Worm (Caenorhabditis elegans): ENCODE data around the gene Y62F5A.9.
A peak's percentile ranks its signal among the peaks of the same experiment; 100 is the strongest.

Y62F5A.9 gene

ce11 chrII:11521300-11521699, 17.3 kb downstream of the Y62F5A.9 start, which contains the start of gene Y62F5A.10:
TSS of gene Y62F5A.10 (plus strand) at chrII:11521600.
- TF ChIP-seq vab-7 (GFP tag; IDR thresholded peaks at IDR 0.05) (no peak), tag-97 (GFP tag; IDR thresholded peaks at IDR 0.05) (no peak), lin-15B (tag; optimal IDR thresholded peaks at IDR 0.05) (no peak), daf-19 (GFP tag; conservative IDR thresholded peaks at IDR 0.05) (no peak), nhr-77 (tag; optimal IDR thresholded peaks at IDR 0.05) (no peak), gei-8 (GFP tag; optimal IDR thresholded peaks at IDR 0.05) (no peak), jun-1 (tag; optimal IDR thresholded peaks at IDR 0.05) (no peak), nhr-76 (tag; optimal IDR thresholded peaks at IDR 0.05) (no peak), nhr-41 (GFP tag; IDR thresholded peaks at IDR 0.05) (no peak), lin-1 (GFP tag; IDR thresholded peaks at IDR 0.05) (no peak), egl-43 (GFP tag; IDR thresholded peaks at IDR 0.05) (no peak), madf-9 (GFP tag; conservative IDR thresholded peaks at IDR 0.05) (no peak), saeg-2 (GFP tag; IDR thresholded peaks at IDR 0.05) (no peak), dpl-1 (GFP tag; optimal IDR thresholded peaks at IDR 0.05) (no peak), D1046.2 (GFP tag; IDR thresholded peaks at IDR 0.05) (no peak)

- TF ChIP-seq nhr-102 (tag; optimal IDR thresholded peaks at IDR 0.05) = no peak
- no peak for TF ChIP-seq ztf-11 (tag; optimal IDR thresholded peaks at IDR 0.05)
- no peak for TF ChIP-seq jun-1 (tag; optimal IDR thresholded peaks at IDR 0.05)
- no peak for TF ChIP-seq ama-1 (optimal IDR thresholded peaks at IDR 0.05)
- TF ChIP-seq lir-3 (tag; optimal IDR thresholded peaks at IDR 0.05) = no peak
Observed at ce11 chrII:11518184-11518583, 20.5 kb downstream of the Y62F5A.9 start, which contains the start of gene B0334.10. TSS of gene B0334.10 (plus strand) at chrII:11518484.

ce11 chrII:11514775-11515174, 23.9 kb downstream of the Y62F5A.9 start, which contains the start of gene srh-44:
TSS of gene srh-44 (plus strand) at chrII:11515075.
- TF ChIP-seq ces-1 (GFP tag; optimal IDR thresholded peaks at IDR 0.05) (no peak), nhr-77 (tag; optimal IDR thresholded peaks at IDR 0.05) (no peak), lin-39 (tag; optimal IDR thresholded peaks at IDR 0.05) (no peak), dve-1 (tag; optimal IDR thresholded peaks at IDR 0.05; ENCODE audit: insufficient read depth) (no peak), rbr-2 (tag; optimal IDR thresholded peaks at IDR 0.05) (no peak), lin-29 (GFP tag; IDR thresholded peaks at IDR 0.05) (no peak), spr-1 (tag; optimal IDR thresholded peaks at IDR 0.05) (no peak), tag-97 (GFP tag; IDR thresholded peaks at IDR 0.05) (no peak), saeg-2 (GFP tag; IDR thresholded peaks at IDR 0.05) (no peak), daf-12 (tag; optimal IDR thresholded peaks at IDR 0.05) (no peak), Y105C5A.15 (GFP tag; IDR thresholded peaks at IDR 0.05) (no peak), F44E2.7 (GFP tag; IDR thresholded peaks at IDR 0.05) (no peak), fos-1 (tag; optimal IDR thresholded peaks at IDR 0.05) (no peak), ceh-62 (tag; optimal IDR thresholded peaks at IDR 0.05) (no peak), hlh-30 (tag; optimal IDR thresholded peaks at IDR 0.05; ENCODE audit: insufficient read depth) (no peak), mxl-2 (GFP tag; conservative IDR thresholded peaks at IDR 0.05) (no peak)

- peak; percentile 59 for TF ChIP-seq aha-1 (tag)
- TF ChIP-seq zip-2 (tag; optimal IDR thresholded peaks at IDR 0.05) = no peak
- TF ChIP-seq snpc-4 (tag; optimal IDR thresholded peaks at IDR 0.05) = no peak
- no peak for TF ChIP-seq nhr-77 (tag; optimal IDR thresholded peaks at IDR 0.05)
- peak in 1 of 2 experiments; percentile 74 for TF ChIP-seq unc-62 (GFP tag; optimal IDR thresholded peaks at IDR 0.05 in 1 of 2)
- no peak for TF ChIP-seq unc-62 (tag; optimal IDR thresholded peaks at IDR 0.05)
Observed at ce11 chrII:11512921-11513320, 25.7 kb downstream of the Y62F5A.9 start.

ce11 chrII:11510373-11510772, 28.3 kb downstream of the Y62F5A.9 start, which contains the start of gene npr-41:
TSS of gene npr-41 (plus strand) at chrII:11510673.
- no peak for TF ChIP-seq daf-8 (GFP tag; IDR thresholded peaks at IDR 0.05)
- no peak for TF ChIP-seq egl-27 (tag; optimal IDR thresholded peaks at IDR 0.05)
- no peak for TF ChIP-seq zip-11 (GFP tag; IDR thresholded peaks at IDR 0.05)
- no peak for TF ChIP-seq Y75B8A.6 (GFP tag; IDR thresholded peaks at IDR 0.05)
- no peak for TF ChIP-seq nhr-6 (tag; optimal IDR thresholded peaks at IDR 0.05)
- TF ChIP-seq duxl-1 (tag; optimal IDR thresholded peaks at IDR 0.05; ENCODE audit: poor library complexity) = no peak
- TF ChIP-seq lin-39 (tag; optimal IDR thresholded peaks at IDR 0.05) = no peak
- TF ChIP-seq mxl-3 (GFP tag; optimal IDR thresholded peaks at IDR 0.05) = no peak
- TF ChIP-seq saeg-2 (GFP tag; IDR thresholded peaks at IDR 0.05) = no peak
- TF ChIP-seq zip-2 (tag; optimal IDR thresholded peaks at IDR 0.05) = no peak
- TF ChIP-seq F26F4.8 (GFP tag; conservative IDR thresholded peaks at IDR 0.05) = no peak
- no peak for TF ChIP-seq ztf-7 (tag; optimal IDR thresholded peaks at IDR 0.05)
- TF ChIP-seq hmg-1.1 (GFP tag; IDR thresholded peaks at IDR 0.05) = no peak

All from whole organism, L4 larva.